Fruit fly (Drosophila melanogaster) whole organism, embryonic: ENCODE data around the gene TwdlE.

Source experiments
- B-H2 ChIP-seq: fragments of 200-800 bp; sonication (Bioruptor generic); optimal IDR thresholded peaks from 2 replicates; lab custom pipeline; 2018; ENCODE audit warnings: missing biosample characterization, mild to moderate bottlenecking, missing genetic modification characterization
- Blimp-1 ChIP-seq: fragments of 200-800 bp; sonication (Bioruptor generic); optimal IDR thresholded peaks from 3 replicates; lab custom pipeline; 2018; ENCODE audit warnings: missing biosample characterization, missing genetic modification characterization, mild to moderate bottlenecking, moderate library complexity, missing genetic modification reagents
- CG10431 ChIP-seq: fragments of 200-800 bp; sonication (Bioruptor generic); optimal IDR thresholded peaks from 3 replicates; lab custom pipeline; 2018; ENCODE audit warnings: missing biosample characterization, mild to moderate bottlenecking, missing genetic modification characterization
- CG11093 ChIP-seq: fragments of 200-800 bp; sonication (Bioruptor generic); IDR thresholded peaks from 3 replicates; pipeline ENCODE4 v1.3.6; 2022; ENCODE audit warnings: missing biosample characterization, missing genetic modification characterization
- CG13287 ChIP-seq: fragments of 200-800 bp; sonication (Bioruptor generic); IDR thresholded peaks from 2 replicates; pipeline ENCODE4 v1.3.6; 2022; ENCODE audit warnings: missing biosample characterization, missing genetic modification characterization; ENCODE audit not compliant: partially characterized antibody
- CG13296 ChIP-seq: fragments of 200-800 bp; sonication (Bioruptor generic); optimal IDR thresholded peaks from 3 replicates; lab custom pipeline; 2018; ENCODE audit warnings: missing biosample characterization, mild to moderate bottlenecking, missing genetic modification characterization
- CG2116 ChIP-seq: fragments of 200-800 bp; sonication (Bioruptor generic); optimal IDR thresholded peaks from 3 replicates; lab custom pipeline; 2018; ENCODE audit warnings: missing biosample characterization, mild to moderate bottlenecking, missing genetic modification characterization
- CG2129 ChIP-seq: fragments of 200-800 bp; sonication (Bioruptor generic); IDR thresholded peaks from 2 replicates; pipeline ENCODE4 v1.3.6; 2022; ENCODE audit warnings: missing biosample characterization, missing genetic modification characterization; ENCODE audit not compliant: partially characterized antibody
- CG30431 ChIP-seq: fragments of 200-800 bp; sonication (Bioruptor generic); optimal IDR thresholded peaks from 2 replicates; lab custom pipeline; 2017; ENCODE audit warnings: missing biosample characterization, missing genetic modification characterization
- CG6813 ChIP-seq: fragments of 200-800 bp; sonication (Bioruptor generic); optimal IDR thresholded peaks from 2 replicates; lab custom pipeline; 2017; ENCODE audit warnings: missing biosample characterization, missing genetic modification characterization, mild to moderate bottlenecking, moderate library complexity, missing genetic modification reagents
- CG7271 ChIP-seq: fragments of 200-800 bp; sonication (Bioruptor generic); optimal IDR thresholded peaks from 2 replicates; lab custom pipeline; 2018; ENCODE audit warnings: missing biosample characterization, mild to moderate bottlenecking, missing genetic modification characterization, moderate library complexity
- CG8281 ChIP-seq: fragments of 200-800 bp; sonication (Bioruptor generic); optimal IDR thresholded peaks from 2 replicates; lab custom pipeline; 2018; ENCODE audit warnings: missing biosample characterization, mild to moderate bottlenecking, missing genetic modification characterization, moderate library complexity
- CG9797 ChIP-seq: fragments of 200-800 bp; sonication (Bioruptor generic); optimal IDR thresholded peaks from 3 replicates; lab custom pipeline; 2018; ENCODE audit warnings: missing biosample characterization, mild to moderate bottlenecking, missing genetic modification characterization
- Dll ChIP-seq: fragments of 200-800 bp; sonication (Bioruptor generic); IDR thresholded peaks from 4 replicates; pipeline ENCODE4 v1.3.6; 2022; ENCODE audit warnings: missing biosample characterization, missing genetic modification characterization; ENCODE audit not compliant: partially characterized antibody
- Doc3 ChIP-seq: fragments of 200-800 bp; sonication (Bioruptor generic); IDR thresholded peaks from 3 replicates; pipeline ENCODE4 v1.3.6; 2022; ENCODE audit warnings: missing biosample characterization, missing genetic modification characterization; ENCODE audit not compliant: partially characterized antibody
- Dref ChIP-seq: fragments of 200-800 bp; sonication (Bioruptor generic); IDR thresholded peaks from 2 replicates; pipeline ENCODE4 v1.3.6; 2022; ENCODE audit warnings: missing biosample characterization, missing genetic modification characterization
- Fer1 ChIP-seq: fragments of 200-800 bp; sonication (Bioruptor generic); optimal IDR thresholded peaks from 2 replicates; lab custom pipeline; 2017; ENCODE audit warnings: missing biosample characterization, mild to moderate bottlenecking, missing genetic modification characterization
- Hand ChIP-seq: fragments of 200-800 bp; sonication (Bioruptor generic); optimal IDR thresholded peaks from 2 replicates; lab custom pipeline; 2017; ENCODE audit warnings: mild to moderate bottlenecking, missing biosample characterization, missing genetic modification reagents, missing genetic modification characterization
- Hey ChIP-seq: fragments of 200-800 bp; sonication (Bioruptor generic); optimal IDR thresholded peaks from 3 replicates; lab custom pipeline; 2018; ENCODE audit warnings: missing biosample characterization, mild to moderate bottlenecking, missing genetic modification characterization
- HmgD ChIP-seq: fragments of 200-800 bp; sonication (Bioruptor generic); optimal IDR thresholded peaks from 3 replicates; lab custom pipeline; 2016; ENCODE audit warnings: missing biosample characterization, missing genetic modification characterization
- Scr ChIP-seq: fragments of 200-800 bp; sonication (Bioruptor generic); IDR thresholded peaks from 2 replicates; pipeline ENCODE4 v1.3.6; 2022; ENCODE audit warnings: missing biosample characterization, missing genetic modification characterization; ENCODE audit not compliant: partially characterized antibody
- Six4 ChIP-seq: fragments of 200-800 bp; sonication (Bioruptor generic); optimal IDR thresholded peaks from 2 replicates; lab custom pipeline; 2016; ENCODE audit warnings: missing biosample characterization, missing genetic modification characterization
- Usf ChIP-seq: fragments of 200-800 bp; sonication (Bioruptor generic); optimal IDR thresholded peaks from 2 replicates; lab custom pipeline; 2017; ENCODE audit warnings: missing genotype, missing biosample characterization, missing genetic modification characterization
- amos ChIP-seq: fragments of 200-800 bp; sonication (Bioruptor generic); IDR thresholded peaks from 2 replicates; pipeline ENCODE4 v1.3.6; 2022; ENCODE audit warnings: missing biosample characterization, missing genetic modification characterization; ENCODE audit not compliant: partially characterized antibody
- ase ChIP-seq: fragments of 200-800 bp; sonication (Bioruptor generic); IDR thresholded peaks from 3 replicates; pipeline ENCODE4 v1.3.6; 2022; ENCODE audit warnings: missing biosample characterization, missing genetic modification characterization
- bbx ChIP-seq: fragments of 200-800 bp; sonication (Bioruptor generic); IDR thresholded peaks from 2 replicates; pipeline ENCODE4 v1.3.6; 2022; ENCODE audit warnings: missing biosample characterization, missing genetic modification characterization; ENCODE audit not compliant: partially characterized antibody
- bowl ChIP-seq: fragments of 200-800 bp; sonication (Bioruptor generic); IDR thresholded peaks from 2 replicates; pipeline ENCODE4 v1.3.6; 2022; ENCODE audit warnings: missing biosample characterization, missing genetic modification characterization
- br ChIP-seq: fragments of >200 bp; optimal IDR thresholded peaks from 2 replicates; lab custom pipeline; 2017
- chinmo ChIP-seq: fragments of 200-800 bp; sonication (Bioruptor generic); IDR thresholded peaks from 4 replicates; pipeline ENCODE4 v1.3.6; 2022; ENCODE audit warnings: missing biosample characterization, missing genetic modification characterization; ENCODE audit not compliant: partially characterized antibody
- dimm ChIP-seq: fragments of 200-800 bp; sonication (Bioruptor generic); IDR thresholded peaks from 2 replicates; pipeline ENCODE4 v1.3.6; 2022; ENCODE audit warnings: missing biosample characterization, missing genetic modification characterization
- fd96Cb ChIP-seq: fragments of 200-800 bp; sonication (Bioruptor generic); optimal IDR thresholded peaks from 2 replicates; lab custom pipeline; 2018; ENCODE audit warnings: missing biosample characterization, mild to moderate bottlenecking, missing genetic modification characterization, moderate library complexity
- fru ChIP-seq: fragments of >200 bp; optimal IDR thresholded peaks from 2 replicates; lab custom pipeline; 2017
- ftz-f1 ChIP-seq: fragments of 200-800 bp; sonication (Bioruptor generic); optimal IDR thresholded peaks from 2 replicates; lab custom pipeline; 2016; ENCODE audit warnings: missing biosample characterization, missing genetic modification characterization
- hth ChIP-seq: fragments of >200 bp; optimal IDR thresholded peaks from 2 replicates; lab custom pipeline; 2017; ENCODE audit warnings: inconsistent platforms
- ind ChIP-seq: fragments of 200-800 bp; sonication (Bioruptor generic); optimal IDR thresholded peaks from 3 replicates; lab custom pipeline; 2016; ENCODE audit warnings: missing biosample characterization, missing genetic modification characterization
- lola ChIP-seq, 3 experiments: fragments of >200 bp in 2 of 3; fragments of 200-800 bp in 1 of 3; sonication (Bioruptor generic) in 1 of 3; optimal IDR thresholded peaks; 2 replicates each; lab custom pipeline; 2017 to 2019; ENCODE audit warnings: missing biosample characterization in 3 of 3, missing genetic modification characterization in 3 of 3, mild to moderate bottlenecking in 1 of 3, moderate library complexity in 1 of 3
- maf-S ChIP-seq: fragments of 200-800 bp; sonication (Bioruptor generic); optimal IDR thresholded peaks from 2 replicates; lab custom pipeline; 2016; ENCODE audit warnings: missing biosample characterization, missing genetic modification characterization
- mam ChIP-seq: fragments of 200-800 bp; sonication (Bioruptor generic); optimal IDR thresholded peaks from 3 replicates; lab custom pipeline; 2016; ENCODE audit warnings: missing biosample characterization, missing genetic modification characterization
- mirr ChIP-seq: fragments of 200-800 bp; sonication (Bioruptor generic); optimal IDR thresholded peaks from 3 replicates; lab custom pipeline; 2018; ENCODE audit warnings: missing biosample characterization, mild to moderate bottlenecking, missing genetic modification characterization
- nerfin-2 ChIP-seq: fragments of 200-800 bp; sonication (Bioruptor generic); IDR thresholded peaks from 2 replicates; pipeline ENCODE4 v1.3.6; 2022; ENCODE audit warnings: missing biosample characterization, missing genetic modification characterization; ENCODE audit not compliant: partially characterized antibody
- odd ChIP-seq: fragments of 200-800 bp; sonication (Bioruptor generic); optimal IDR thresholded peaks from 2 replicates; lab custom pipeline; 2017; ENCODE audit warnings: missing biosample characterization, mild to moderate bottlenecking, missing genetic modification characterization
- pita ChIP-seq: fragments of 200-800 bp; sonication (Bioruptor generic); optimal IDR thresholded peaks from 2 replicates; lab custom pipeline; 2017; ENCODE audit warnings: missing biosample characterization, mild to moderate bottlenecking, missing genetic modification characterization
- psq ChIP-seq: fragments of 200-800 bp; sonication (Bioruptor generic); optimal IDR thresholded peaks from 2 replicates; lab custom pipeline; 2017; ENCODE audit warnings: missing biosample characterization, missing genetic modification characterization
- slbo ChIP-seq: fragments of 200-800 bp; sonication (Bioruptor generic); IDR thresholded peaks from 2 replicates; pipeline ENCODE4 v1.3.6; 2022; ENCODE audit warnings: missing biosample characterization, missing genetic modification characterization
- sna ChIP-seq: fragments of 200-800 bp; sonication (Bioruptor generic); IDR thresholded peaks from 2 replicates; pipeline ENCODE4 v1.3.6; 2022; ENCODE audit warnings: missing biosample characterization, missing genetic modification characterization; ENCODE audit not compliant: partially characterized antibody
- stc ChIP-seq: fragments of 200-800 bp; sonication (Bioruptor generic); IDR thresholded peaks from 2 replicates; pipeline ENCODE4 v1.3.6; 2022; ENCODE audit warnings: missing biosample characterization, missing genetic modification characterization
- sug ChIP-seq: fragments of 200-800 bp; optimal IDR thresholded peaks from 2 replicates; lab custom pipeline; 2019; ENCODE audit warnings: missing biosample characterization, mild to moderate bottlenecking, missing genetic modification characterization, moderate library complexity
- tna ChIP-seq: fragments of 200-800 bp; sonication (Bioruptor generic); IDR thresholded peaks from 2 replicates; pipeline ENCODE4 v1.3.6; 2022; ENCODE audit warnings: missing biosample characterization, missing genetic modification characterization; ENCODE audit not compliant: partially characterized antibody
- wdn ChIP-seq: fragments of 200-800 bp; sonication (Bioruptor generic); IDR thresholded peaks from 2 replicates; pipeline ENCODE4 v1.3.6; 2022; ENCODE audit warnings: missing biosample characterization, missing genetic modification characterization
- zen2 ChIP-seq: fragments of 200-800 bp; sonication (Bioruptor generic); IDR thresholded peaks from 3 replicates; pipeline ENCODE4 v1.3.6; 2022; ENCODE audit warnings: missing biosample characterization, missing genetic modification characterization; ENCODE audit not compliant: partially characterized antibody
- zfh1 ChIP-seq: fragments of 200-800 bp; sonication (Bioruptor generic); IDR thresholded peaks from 3 replicates; pipeline ENCODE4 v1.3.6; 2022; ENCODE audit warnings: missing biosample characterization, missing genetic modification characterization

Gene TwdlE

DNA sequence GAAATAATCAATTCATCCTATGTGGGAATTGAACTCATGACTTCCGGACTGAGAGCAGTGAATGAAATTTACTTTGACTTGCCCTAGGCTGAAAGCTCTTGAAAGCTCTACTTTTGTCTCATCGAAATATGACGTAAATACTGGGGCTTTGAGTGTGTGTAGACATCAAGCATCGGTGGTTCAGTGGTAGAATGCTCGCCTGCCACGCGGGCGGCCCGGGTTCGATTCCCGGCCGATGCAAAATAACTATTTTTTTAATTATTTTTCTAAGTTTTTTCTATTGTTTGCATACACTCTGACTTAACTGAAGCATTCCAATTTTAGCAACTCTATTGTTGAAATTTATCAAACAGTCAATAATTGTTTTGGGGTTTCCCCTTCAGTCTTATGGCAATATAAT lies 12.0 kb upstream of the TwdlE start:
- TF ChIP-seq pita (GFP tag; lab: Kevin White, UChicago) = no peak
- TF ChIP-seq Hand (GFP tag; lab: Kevin White, UChicago) = no peak
- TF ChIP-seq Blimp-1 (GFP tag; lab: Kevin White, UChicago) = no peak
- TF ChIP-seq mirr (GFP tag; lab: Kevin White, UChicago) = no peak
- TF ChIP-seq Six4 (GFP tag; lab: Kevin White, UChicago) = no peak
- peak; percentile 74 for TF ChIP-seq sna
- TF ChIP-seq CG6813 (GFP tag; lab: Kevin White, UChicago) = no peak
- no peak for TF ChIP-seq ase (GFP tag; lab: Robert Waterston, UW)
- TF ChIP-seq stc (GFP tag; lab: Robert Waterston, UW) = peak; percentile 50; the same call in 1 of the 2 replicates
- no peak for TF ChIP-seq wdn (GFP tag; lab: Robert Waterston, UW)
- peak; percentile 94 for TF ChIP-seq nerfin-2 (GFP tag; lab: Robert Waterston, UW)
- no peak for TF ChIP-seq Fer1
- no peak for TF ChIP-seq Usf (GFP tag; lab: Kevin White, UChicago)
- no peak for TF ChIP-seq sug (tag; lab: Kevin White, UChicago)
- no peak for TF ChIP-seq CG2116 (GFP tag; lab: Kevin White, UChicago)
- no peak for TF ChIP-seq ftz-f1 (GFP tag; lab: Kevin White, UChicago)
- 0 out of 2 replicates have a peak, but pooled peaks have one; percentile 15 for TF ChIP-seq slbo (GFP tag; lab: Robert Waterston, UW)
- no peak for TF ChIP-seq CG2129 (GFP tag; lab: Robert Waterston, UW)
- no peak for TF ChIP-seq B-H2 (GFP tag; lab: Kevin White, UChicago)
- TF ChIP-seq Hey (tag; lab: Kevin White, UChicago) = no peak
- TF ChIP-seq hth (lab: Kevin White, UChicago) = no peak
- TF ChIP-seq psq = no peak
- TF ChIP-seq br (lab: Kevin White, UChicago) = no peak
- TF ChIP-seq bbx = peak; percentile 79
- peak; percentile 44; the same call in 1 of the 4 replicates for TF ChIP-seq chinmo (GFP tag; lab: Robert Waterston, UW)
- no peak for TF ChIP-seq dimm
- TF ChIP-seq mam (GFP tag; lab: Kevin White, UChicago) = no peak
- no peak for TF ChIP-seq HmgD (GFP tag; lab: Kevin White, UChicago)
- peak; percentile 50; the same call in 2 of the 3 replicates for TF ChIP-seq Doc3
- TF ChIP-seq amos = peak; percentile 72
- no peak for TF ChIP-seq CG7271 (tag; lab: Kevin White, UChicago)
- TF ChIP-seq zfh1 = no peak
- TF ChIP-seq maf-S (GFP tag; lab: Kevin White, UChicago) = no peak
- TF ChIP-seq Dll (GFP tag; lab: Robert Waterston, UW) = peak; percentile 61; the same call in 3 of the 4 replicates
- TF ChIP-seq CG8281 (tag; lab: Kevin White, UChicago) = no peak
- TF ChIP-seq CG13287 (GFP tag; lab: Robert Waterston, UW) = peak; percentile 74
- no peak for TF ChIP-seq odd
- TF ChIP-seq tna (GFP tag; lab: Robert Waterston, UW) = peak; percentile 92
- TF ChIP-seq CG13296 (GFP tag; lab: Kevin White, UChicago) = no peak
- no peak for TF ChIP-seq fd96Cb (tag; lab: Kevin White, UChicago)
- TF ChIP-seq fru (lab: Kevin White, UChicago) = no peak
- TF ChIP-seq zen2 (GFP tag; lab: Robert Waterston, UW) = peak; percentile 78
- TF ChIP-seq lola (GFP tag; optimal IDR thresholded peaks at IDR 0.05; lab: Kevin White, UChicago) = no peak
- TF ChIP-seq Dref (GFP tag; lab: Robert Waterston, UW) = no peak
- TF ChIP-seq CG10431 (GFP tag; lab: Kevin White, UChicago) = no peak
- TF ChIP-seq Scr = peak; percentile 70
- TF ChIP-seq ind = no peak
- no peak for TF ChIP-seq bowl (GFP tag; lab: Robert Waterston, UW)
- no peak for TF ChIP-seq CG9797 (GFP tag; lab: Kevin White, UChicago)
- no peak for TF ChIP-seq CG30431 (GFP tag; lab: Kevin White, UChicago)
- no peak for TF ChIP-seq CG11093
